Fruit fly (Drosophila melanogaster): Measurements from ENCODE around the gene CG4766.

Gene CG4766

DNA sequence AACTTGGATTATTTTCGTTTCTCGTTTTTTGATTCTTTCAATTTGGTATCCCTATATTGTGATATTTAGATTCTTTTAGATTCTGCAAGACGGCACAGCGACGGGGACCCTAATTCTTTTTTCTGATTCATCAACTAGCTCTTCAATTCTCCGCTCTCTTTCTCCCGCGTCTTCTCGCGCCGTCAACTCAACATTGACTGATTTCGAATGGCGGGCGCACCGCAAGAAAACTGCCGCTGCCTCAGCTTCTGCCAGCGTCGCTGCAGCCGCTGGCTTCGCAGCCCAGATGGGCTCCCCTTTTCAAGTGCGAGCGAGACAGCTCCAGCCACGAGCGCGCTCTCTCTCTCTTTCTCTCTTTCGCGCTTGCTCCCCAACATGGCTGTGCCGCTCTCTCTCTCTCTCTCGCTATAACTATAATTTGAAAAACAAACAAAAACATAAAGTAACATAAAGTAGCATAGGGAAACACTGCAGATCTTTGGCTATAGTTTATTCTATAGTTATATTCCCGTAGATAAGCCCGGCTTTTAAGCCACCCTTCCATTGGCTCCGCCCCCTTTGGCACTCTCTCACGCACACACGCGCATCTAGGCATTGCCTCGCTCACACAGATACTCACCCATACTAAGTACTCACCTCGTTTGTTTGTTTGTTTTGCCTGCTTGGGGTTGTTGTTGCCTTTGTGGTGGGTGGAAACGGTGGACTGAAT is 12.5 kb upstream of the CG4766 start, which contains the start of gene mab-21 (continued):
- TF ChIP-seq seq (GFP tag; IDR thresholded peaks at IDR 0.05) (peak; percentile 50), kni (GFP tag; optimal IDR thresholded peaks at IDR 0.05) (peak; percentile 17), HLHmδ (GFP tag; optimal IDR thresholded peaks at IDR 0.05) (peak; percentile 26), CG31365 (tag; optimal IDR thresholded peaks at IDR 0.05) (no peak), Nf-YB (GFP tag; optimal IDR thresholded peaks at IDR 0.05) (peak; percentile 95), lov (optimal IDR thresholded peaks at IDR 0.05) (no peak), lov (GFP tag; IDR thresholded peaks at IDR 0.05) (0 out of 3 replicates have a peak, but pooled peaks have one; percentile 17), CG8281 (tag; optimal IDR thresholded peaks at IDR 0.05) (peak; percentile 14), Nf-YA (GFP tag; IDR thresholded peaks at IDR 0.05) (0 out of 2 replicates have a peak, but pooled peaks have one; percentile 24), ato (GFP tag; IDR thresholded peaks at IDR 0.05; ENCODE audit: partially characterized antibody) (no peak)

DNA sequence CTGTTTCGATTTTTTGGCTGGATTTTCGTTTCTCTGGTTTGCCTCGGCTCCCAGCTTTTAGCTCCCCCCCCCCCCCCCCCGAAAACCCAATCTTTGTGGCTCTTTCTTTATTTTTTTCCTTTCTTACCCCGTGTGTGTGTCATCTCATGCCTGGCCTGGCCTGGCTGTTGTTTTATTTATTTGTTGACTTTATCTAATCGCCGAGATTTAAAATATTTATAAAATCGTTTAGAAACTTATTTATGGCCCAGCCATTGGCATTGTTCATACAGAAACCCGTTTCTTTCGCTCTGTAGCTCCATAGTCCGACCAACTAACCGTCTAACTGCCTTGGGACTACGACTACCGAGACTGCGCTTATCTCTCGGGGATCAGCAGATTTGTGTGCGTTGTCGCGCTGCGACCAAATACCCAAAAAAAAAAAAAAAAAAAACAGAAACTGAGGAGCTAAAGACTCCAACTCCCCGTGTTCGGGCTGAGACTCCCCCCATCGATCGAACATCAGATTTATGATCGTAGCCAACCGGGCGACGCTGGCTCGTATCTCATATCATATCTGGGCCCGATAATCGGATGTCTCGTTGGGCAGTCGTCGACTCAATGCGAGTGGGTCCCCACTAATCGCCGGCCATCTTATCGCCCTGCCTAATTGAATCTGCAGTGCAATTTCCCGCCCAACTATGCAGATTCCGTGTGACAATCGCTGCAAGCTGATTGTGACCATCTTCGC is 10.1 kb upstream of the CG4766 start:
- TF ChIP-seq ash1 (GFP tag; optimal IDR thresholded peaks at IDR 0.05) = no peak
- TF ChIP-seq sd (tag; optimal IDR thresholded peaks at IDR 0.05) = peak; percentile 17
- TF ChIP-seq Ssrp (tag; optimal IDR thresholded peaks at IDR 0.05) = no peak
- no peak for TF ChIP-seq Ets65A (GFP tag)
- no peak for TF ChIP-seq Gug (GFP tag; IDR thresholded peaks at IDR 0.05)
- TF ChIP-seq wek (GFP tag; optimal IDR thresholded peaks at IDR 0.05) = no peak
- TF ChIP-seq CG3407 (GFP tag; optimal IDR thresholded peaks at IDR 0.05) = no peak
- TF ChIP-seq abd-A (tag; optimal IDR thresholded peaks at IDR 0.05) = peak; percentile 60
- TF ChIP-seq grn (GFP tag; optimal IDR thresholded peaks at IDR 0.05) = peak; percentile 93
- TF ChIP-seq exex (tag; optimal IDR thresholded peaks at IDR 0.05) = peak; percentile 37
- no peak for TF ChIP-seq CG2678 (tag; optimal IDR thresholded peaks at IDR 0.05)
- no peak for TF ChIP-seq CG4854 (GFP tag; optimal IDR thresholded peaks at IDR 0.05)
- TF ChIP-seq sqz (GFP tag; optimal IDR thresholded peaks at IDR 0.05) = peak; percentile 4

DNA sequence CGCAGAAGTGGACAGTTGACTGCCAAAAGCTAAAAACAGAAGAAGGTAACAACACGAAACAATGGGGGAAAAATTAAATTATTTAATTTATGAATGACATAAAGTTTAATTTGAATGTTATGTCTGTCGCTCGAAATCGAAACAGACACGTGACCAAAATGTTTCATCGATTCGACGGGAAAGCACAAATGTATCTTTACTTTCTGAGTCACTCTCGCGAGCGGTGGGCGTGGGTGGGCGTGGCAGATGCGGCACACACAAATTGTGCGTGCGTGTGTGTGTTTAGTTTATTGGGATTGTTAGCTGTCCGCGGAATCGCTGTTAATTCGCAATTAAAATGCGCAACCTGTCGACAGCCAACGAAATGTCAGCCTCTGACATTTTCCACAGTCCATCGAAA is 6.9 kb upstream of the CG4766 start:
- TF ChIP-seq sr (GFP tag; IDR thresholded peaks at IDR 0.05) = peak; percentile 67; the same call in 2 of the 3 replicates
- no peak for TF ChIP-seq eyg (GFP tag; optimal IDR thresholded peaks at IDR 0.05)

DNA sequence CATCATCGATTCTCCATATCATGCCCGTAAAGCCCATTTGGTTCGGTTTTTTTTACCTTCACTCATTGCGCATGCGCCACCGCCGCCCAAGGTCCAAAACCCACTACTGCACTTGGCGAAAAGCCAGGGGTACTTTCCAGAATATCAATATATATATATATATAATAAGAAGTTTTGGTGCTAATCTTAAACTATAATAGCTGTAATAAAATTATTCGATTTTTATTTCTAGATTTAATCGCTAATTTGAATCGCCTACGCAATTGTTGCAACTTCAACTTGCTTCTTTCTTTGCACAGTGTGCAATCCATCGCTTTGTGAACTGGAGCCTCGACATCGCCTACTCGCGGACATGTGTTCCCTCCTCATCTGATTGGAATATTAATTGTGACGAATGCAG is 3.2 kb upstream of the CG4766 start:
- TF ChIP-seq CG7839 (tag; optimal IDR thresholded peaks at IDR 0.05) (peak; percentile 16), CG2116 (GFP tag; optimal IDR thresholded peaks at IDR 0.05) (no peak), nom (GFP tag; optimal IDR thresholded peaks at IDR 0.05) (peak; percentile 20), dmrt11E (tag; optimal IDR thresholded peaks at IDR 0.05) (peak; percentile 16), CG15696 (tag; optimal IDR thresholded peaks at IDR 0.05) (peak; percentile 6), Blimp-1 (GFP tag; optimal IDR thresholded peaks at IDR 0.05) (peak; percentile 25), Sox102F (GFP tag; optimal IDR thresholded peaks at IDR 0.05) (peak; percentile 10), lmd (GFP tag; IDR thresholded peaks at IDR 0.05) (0 out of 2 replicates have a peak, but pooled peaks have one; percentile 9), Mrtf (GFP tag; IDR thresholded peaks at IDR 0.05) (0 out of 3 replicates have a peak, but pooled peaks have one; percentile 20), Chrac-16 (GFP tag; optimal IDR thresholded peaks at IDR 0.05) (no peak), CG10462 (GFP tag; optimal IDR thresholded peaks at IDR 0.05) (no peak), CG7963 (GFP tag; IDR thresholded peaks at IDR 0.05; ENCODE audit: partially characterized antibody) (no peak), phol (tag; optimal IDR thresholded peaks at IDR 0.05) (peak; percentile 30), Med (GFP tag) (peak; percentile 31), CG6689 (GFP tag; IDR thresholded peaks at IDR 0.05) (peak; percentile 26; the same call in 1 of the 2 replicates), sens (GFP tag) (peak; percentile 38), Ptx1 (GFP tag; IDR thresholded peaks at IDR 0.05) (peak; percentile 41), CG17328 (GFP tag; IDR thresholded peaks at IDR 0.05) (no peak), CG10321 (GFP tag; IDR thresholded peaks at IDR 0.05) (no peak), zf30C (GFP tag; optimal IDR thresholded peaks at IDR 0.05) (peak; percentile 2)

Measured in whole organism, embryonic.